Fruit fly (Drosophila melanogaster) whole organism, embryonic: ENCODE data around the gene Hand.

Experiments used
- Antp ChIP-seq: fragments of 200-800 bp; sonication (Bioruptor generic); optimal IDR thresholded peaks from 3 replicates; lab custom pipeline; 2016; ENCODE audit warnings: missing biosample characterization, missing genetic modification characterization
- Atf-2 ChIP-seq: fragments of 200-800 bp; sonication (Bioruptor generic); optimal IDR thresholded peaks from 2 replicates; lab custom pipeline; 2016; ENCODE audit warnings: missing biosample characterization, missing genetic modification characterization
- Bgb ChIP-seq: fragments of 200-800 bp; sonication (Bioruptor generic); IDR thresholded peaks from 2 replicates; pipeline ENCODE4 v1.3.6; 2022; ENCODE audit warnings: missing biosample characterization, missing genetic modification characterization; ENCODE audit not compliant: partially characterized antibody
- CG10267 ChIP-seq: fragments of 200-800 bp; sonication (Bioruptor generic); optimal IDR thresholded peaks from 2 replicates; lab custom pipeline; 2018; ENCODE audit warnings: missing biosample characterization, mild to moderate bottlenecking, missing genetic modification characterization, moderate library complexity
- CG10321 ChIP-seq: fragments of 200-800 bp; sonication (Bioruptor generic); IDR thresholded peaks from 2 replicates; pipeline ENCODE4 v1.3.6; 2022; ENCODE audit warnings: missing biosample characterization, missing genetic modification characterization
- CG10366 ChIP-seq: fragments of 200-800 bp; sonication (Bioruptor generic); IDR thresholded peaks from 2 replicates; pipeline ENCODE4 v1.3.6; 2022; ENCODE audit warnings: missing biosample characterization, missing genetic modification characterization
- CG11093 ChIP-seq: fragments of 200-800 bp; sonication (Bioruptor generic); IDR thresholded peaks from 3 replicates; pipeline ENCODE4 v1.3.6; 2022; ENCODE audit warnings: missing biosample characterization, missing genetic modification characterization
- CG11560 ChIP-seq: fragments of 200-800 bp; sonication (Bioruptor generic); IDR thresholded peaks from 3 replicates; pipeline ENCODE4 v1.3.6; 2022; ENCODE audit warnings: missing biosample characterization, missing genetic modification characterization
- CG11696 ChIP-seq: fragments of 200-800 bp; sonication (Bioruptor generic); IDR thresholded peaks from 2 replicates; pipeline ENCODE4 v1.3.6; 2022; ENCODE audit warnings: missing biosample characterization, missing genetic modification characterization
- CG12769 ChIP-seq: fragments of 200-800 bp; sonication (Bioruptor generic); optimal IDR thresholded peaks from 2 replicates; lab custom pipeline; 2019; ENCODE audit warnings: missing biosample characterization, mild to moderate bottlenecking, missing genetic modification characterization, moderate library complexity
- CG13775 ChIP-seq: fragments of 200-800 bp; sonication (Bioruptor generic); optimal IDR thresholded peaks from 3 replicates; lab custom pipeline; 2017; ENCODE audit warnings: missing biosample characterization, mild to moderate bottlenecking, missing genetic modification characterization
- CG17186 ChIP-seq: fragments of 200-800 bp; sonication (Bioruptor generic); optimal IDR thresholded peaks from 3 replicates; lab custom pipeline; 2017; ENCODE audit warnings: missing biosample characterization, missing genetic modification reagents, missing genetic modification characterization
- CG18262 ChIP-seq: fragments of 200-800 bp; optimal IDR thresholded peaks from 3 replicates; lab custom pipeline; 2019; ENCODE audit warnings: missing biosample characterization, mild to moderate bottlenecking, missing genetic modification characterization, moderate library complexity
- CG2202 ChIP-seq: fragments of 200-800 bp; sonication (Bioruptor generic); optimal IDR thresholded peaks from 2 replicates; lab custom pipeline; 2018; ENCODE audit warnings: missing biosample characterization, mild to moderate bottlenecking, missing genetic modification characterization
- CG31224 ChIP-seq: fragments of 200-800 bp; sonication (Bioruptor generic); IDR thresholded peaks from 2 replicates; pipeline ENCODE4 v1.3.6; 2022; ENCODE audit warnings: missing biosample characterization, missing genetic modification characterization
- CG3281 ChIP-seq: fragments of 200-800 bp; sonication (Bioruptor generic); optimal IDR thresholded peaks from 3 replicates; lab custom pipeline; 2017; ENCODE audit warnings: missing biosample characterization, mild to moderate bottlenecking, missing genetic modification characterization
- CG33557 ChIP-seq: fragments of 200-800 bp; sonication (Bioruptor generic); optimal IDR thresholded peaks from 2 replicates; lab custom pipeline; 2019; ENCODE audit warnings: missing biosample characterization, mild to moderate bottlenecking, missing genetic modification characterization, moderate library complexity
- CG34376 ChIP-seq: fragments of 200-800 bp; sonication (Bioruptor generic); optimal IDR thresholded peaks from 2 replicates; lab custom pipeline; 2018; ENCODE audit warnings: missing biosample characterization, mild to moderate bottlenecking, missing genetic modification characterization
- CG34422 ChIP-seq: fragments of 200-800 bp; sonication (Bioruptor generic); IDR thresholded peaks from 3 replicates; pipeline ENCODE4 v1.3.6; 2022; ENCODE audit warnings: missing biosample characterization, missing genetic modification characterization
- CG4328 ChIP-seq: fragments of 200-800 bp; sonication (Bioruptor generic); optimal IDR thresholded peaks from 3 replicates; lab custom pipeline; 2017; ENCODE audit warnings: missing biosample characterization, missing genetic modification reagents, missing genetic modification characterization
- CG7928 ChIP-seq: fragments of 200-800 bp; sonication (Bioruptor generic); optimal IDR thresholded peaks from 2 replicates; lab custom pipeline; 2017; ENCODE audit warnings: missing biosample characterization, mild to moderate bottlenecking, missing genetic modification characterization
- CG8944 ChIP-seq: fragments of 200-800 bp; sonication (Bioruptor generic); optimal IDR thresholded peaks from 3 replicates; lab custom pipeline; 2016; ENCODE audit warnings: missing biosample characterization, missing genetic modification characterization
- Chrac-16 ChIP-seq: fragments of 200-800 bp; sonication (Bioruptor generic); optimal IDR thresholded peaks from 3 replicates; lab custom pipeline; 2016; ENCODE audit warnings: missing biosample characterization, missing genetic modification characterization
- Dll ChIP-seq: fragments of 200-800 bp; sonication (Bioruptor generic); IDR thresholded peaks from 4 replicates; pipeline ENCODE4 v1.3.6; 2022; ENCODE audit warnings: missing biosample characterization, missing genetic modification characterization; ENCODE audit not compliant: partially characterized antibody
- H15 ChIP-seq: fragments of 200-800 bp; sonication (Bioruptor generic); IDR thresholded peaks from 3 replicates; pipeline ENCODE4 v1.3.6; 2022; ENCODE audit warnings: missing biosample characterization, missing genetic modification characterization
- HLH54F ChIP-seq: fragments of 200-800 bp; sonication (Bioruptor generic); optimal IDR thresholded peaks from 3 replicates; lab custom pipeline; 2016; ENCODE audit warnings: missing biosample characterization, missing genetic modification characterization
- Hey ChIP-seq: fragments of 200-800 bp; sonication (Bioruptor generic); optimal IDR thresholded peaks from 3 replicates; lab custom pipeline; 2018; ENCODE audit warnings: missing biosample characterization, mild to moderate bottlenecking, missing genetic modification characterization
- Hmr ChIP-seq: fragments of 200-800 bp; sonication (Bioruptor generic); optimal IDR thresholded peaks from 3 replicates; lab custom pipeline; 2017; ENCODE audit warnings: mild to moderate bottlenecking, missing biosample characterization, missing genetic modification reagents, missing genetic modification characterization
- Hsf ChIP-seq: fragments of 200-800 bp; sonication (Bioruptor generic); optimal IDR thresholded peaks from 3 replicates; lab custom pipeline; 2016; ENCODE audit warnings: missing biosample characterization, missing genetic modification characterization
- Lhr ChIP-seq: fragments of 200-800 bp; sonication (Bioruptor generic); optimal IDR thresholded peaks from 3 replicates; lab custom pipeline; 2017; ENCODE audit warnings: mild to moderate bottlenecking, missing biosample characterization, missing genetic modification reagents, missing genetic modification characterization
- Lim3 ChIP-seq: fragments of 200-800 bp; sonication (Bioruptor generic); IDR thresholded peaks from 2 replicates; pipeline ENCODE4 v1.3.6; 2022; ENCODE audit warnings: missing biosample characterization, missing genetic modification characterization
- Mrtf ChIP-seq: fragments of 200-800 bp; sonication (Bioruptor generic); IDR thresholded peaks from 3 replicates; pipeline ENCODE4 v1.3.6; 2022; ENCODE audit warnings: missing biosample characterization, missing genetic modification characterization
- Oaz ChIP-seq: fragments of 200-800 bp; sonication (Bioruptor generic); IDR thresholded peaks from 2 replicates; pipeline ENCODE4 v1.3.6; 2022; ENCODE audit warnings: missing biosample characterization, missing genetic modification characterization
- Pdp1 ChIP-seq, 2 experiments: fragments of 200-800 bp; sonication (Bioruptor generic); optimal IDR thresholded peaks; 3 replicates each; lab custom pipeline; 2016; ENCODE audit warnings: missing biosample characterization in 2 of 2, missing genetic modification characterization in 2 of 2, mild to moderate bottlenecking in 1 of 2, moderate library complexity in 1 of 2
- Xrp1 ChIP-seq: fragments of 200-800 bp; sonication (Bioruptor generic); IDR thresholded peaks from 2 replicates; pipeline ENCODE4 v1.3.6; 2022; ENCODE audit warnings: missing biosample characterization, missing genetic modification characterization
- cad ChIP-seq: fragments of >200 bp; optimal IDR thresholded peaks from 2 replicates; lab custom pipeline; 2017; ENCODE audit warnings: missing biosample characterization, missing genetic modification characterization
- cg ChIP-seq: fragments of 200-800 bp; sonication (Bioruptor generic); optimal IDR thresholded peaks from 3 replicates; lab custom pipeline; 2019; ENCODE audit warnings: missing biosample characterization, mild to moderate bottlenecking, missing genetic modification characterization, moderate library complexity
- corto ChIP-seq: fragments of 200-800 bp; sonication (Bioruptor generic); optimal IDR thresholded peaks from 2 replicates; lab custom pipeline; 2016; ENCODE audit warnings: missing biosample characterization, mild to moderate bottlenecking, missing genetic modification characterization, moderate library complexity
- croc ChIP-seq: fragments of 200-800 bp; sonication (Bioruptor generic); conservative IDR thresholded peaks from 3 replicates; pipeline ENCODE4 v1.3.6; 2022; ENCODE audit warnings: missing biosample characterization, missing genetic modification characterization
- dati ChIP-seq: fragments of 200-800 bp; sonication (Bioruptor generic); IDR thresholded peaks from 2 replicates; pipeline ENCODE4 v1.3.6; 2022; ENCODE audit warnings: missing biosample characterization, missing genetic modification characterization
- dpn ChIP-seq, 2 experiments: fragments of 200-800 bp; sonication (Bioruptor generic); optimal IDR thresholded peaks; 3 replicates each; lab custom pipeline; 2016; ENCODE audit warnings: missing biosample characterization in 2 of 2, missing genetic modification characterization in 2 of 2
- inv ChIP-seq: fragments of 200-800 bp; sonication (Bioruptor generic); IDR thresholded peaks from 2 replicates; pipeline ENCODE4 v1.3.6; 2022; ENCODE audit warnings: missing biosample characterization, missing genetic modification characterization; ENCODE audit not compliant: partially characterized antibody
- ken ChIP-seq: fragments of 200-800 bp; sonication (Bioruptor generic); IDR thresholded peaks from 3 replicates; pipeline ENCODE4 v1.3.6; 2022; ENCODE audit warnings: missing biosample characterization, missing genetic modification characterization
- otp ChIP-seq: fragments of 200-800 bp; sonication (Bioruptor generic); IDR thresholded peaks from 3 replicates; pipeline ENCODE4, ENCODE4 v1.3.6; 2022; ENCODE audit warnings: missing biosample characterization, missing genetic modification characterization
- pnt ChIP-seq: fragments of 200-800 bp; sonication (Bioruptor generic); optimal IDR thresholded peaks from 3 replicates; lab custom pipeline; 2016; ENCODE audit warnings: missing biosample characterization, missing genetic modification characterization
- so ChIP-seq: fragments of 200-800 bp; sonication (Bioruptor generic); IDR thresholded peaks from 3 replicates; pipeline ENCODE4 v1.3.6; 2022; ENCODE audit warnings: missing biosample characterization, missing genetic modification characterization
- sob ChIP-seq: fragments of 200-800 bp; sonication (Bioruptor generic); IDR thresholded peaks from 2 replicates; pipeline ENCODE4 v1.3.6; 2022; ENCODE audit warnings: missing biosample characterization, missing genetic modification characterization
- sqz ChIP-seq: fragments of 200-800 bp; sonication (Bioruptor generic); optimal IDR thresholded peaks from 3 replicates; lab custom pipeline; 2018; ENCODE audit warnings: missing biosample characterization, mild to moderate bottlenecking, missing genetic modification characterization
- ttk ChIP-seq: fragments of 200-800 bp; sonication (Bioruptor generic); IDR thresholded peaks from 2 replicates; pipeline ENCODE4 v2.1.2; 2022; ENCODE audit warnings: missing biosample characterization, missing genetic modification characterization

Gene Hand

dm6 chr2L:10260750-10261493, 34.3 kb downstream of the Hand start, which contains the start of gene Pten (continued):
- TF ChIP-seq sob (0 out of 2 replicates have a peak, but pooled peaks have one; percentile 54), CG13775 (GFP tag; lab: Kevin White, UChicago) (peak; percentile 83), Chrac-16 (GFP tag; lab: Kevin White, UChicago) (peak; percentile 68), Atf-2 (GFP tag; lab: Kevin White, UChicago) (peak; percentile 52), Xrp1 (GFP tag; lab: Robert Waterston, UW) (peak; percentile 73), otp (GFP tag; lab: Robert Waterston, UW) (no peak; the same call in 2 of the 3 replicates), corto (GFP tag; lab: Kevin White, UChicago) (peak; percentile 12), CG12769 (tag; lab: Kevin White, UChicago) (no peak), Lhr (GFP tag; lab: Kevin White, UChicago) (peak; percentile 39), Hsf (GFP tag; lab: Kevin White, UChicago) (peak; percentile 63), Lim3 (GFP tag; lab: Robert Waterston, UW) (no peak), CG2202 (tag; lab: Kevin White, UChicago) (no peak), CG11093 (GFP tag; lab: Robert Waterston, UW) (no peak; the same call in 2 of the 3 replicates), CG17186 (GFP tag; lab: Kevin White, UChicago) (peak; percentile 44), Oaz (GFP tag; lab: Robert Waterston, UW) (no peak), pnt (GFP tag; lab: Kevin White, UChicago) (peak; percentile 58), ken (GFP tag; lab: Robert Waterston, UW) (no peak; the same call in 2 of the 3 replicates), so (GFP tag; lab: Robert Waterston, UW) (no peak), Hmr (GFP tag; lab: Kevin White, UChicago) (no peak), dpn (GFP tag; optimal IDR thresholded peaks at IDR 0.05; lab: Kevin White, UChicago) (peak; percentile 63 to 76), CG8944 (GFP tag; lab: Kevin White, UChicago) (peak; percentile 37), Dll (GFP tag; lab: Robert Waterston, UW) (peak; percentile 84), CG11696 (GFP tag; lab: Robert Waterston, UW) (0 out of 2 replicates have a peak, but pooled peaks have one; percentile 33), dati (GFP tag; lab: Robert Waterston, UW) (no peak), HLH54F (GFP tag; lab: Kevin White, UChicago) (peak; percentile 51), H15 (no peak), CG34422 (GFP tag; lab: Robert Waterston, UW) (0 out of 3 replicates have a peak, but pooled peaks have one; percentile 19), Mrtf (GFP tag; lab: Robert Waterston, UW) (no peak), Hey (tag; lab: Kevin White, UChicago) (no peak), CG18262 (peak; percentile 84), croc (peak; percentile 31; the same call in 2 of the 3 replicates), cg (GFP tag; lab: Kevin White, UChicago) (peak; percentile 56), CG10321 (GFP tag; lab: Robert Waterston, UW) (no peak), CG3281 (peak; percentile 59), CG10267 (tag; lab: Kevin White, UChicago) (peak; percentile 76), sqz (GFP tag; lab: Kevin White, UChicago) (peak; percentile 72), CG4328 (GFP tag; lab: Kevin White, UChicago) (peak; percentile 45), inv (GFP tag; lab: Robert Waterston, UW) (peak; percentile 83), ttk (no peak), Bgb (GFP tag; lab: Robert Waterston, UW) (peak; percentile 91), cad (peak; percentile 74), CG11560 (tag; lab: Robert Waterston, UW) (peak; percentile 92; the same call in 2 of the 3 replicates), CG31224 (GFP tag; lab: Robert Waterston, UW) (no peak), Pdp1 (GFP tag; optimal IDR thresholded peaks at IDR 0.05; lab: Kevin White, UChicago) (peak; percentile 56 to 60), CG34376 (GFP tag; lab: Kevin White, UChicago) (peak; percentile 35), CG33557 (GFP tag; lab: Kevin White, UChicago) (no peak), Antp (GFP tag; lab: Kevin White, UChicago) (no peak), CG10366 (GFP tag; lab: Robert Waterston, UW) (peak; percentile 54), CG7928 (GFP tag; lab: Kevin White, UChicago) (peak; percentile 4)
